Worm (Caenorhabditis elegans) whole organism, midembryonic: ENCODE measurements around the gene amph-1.

Source experiments
- T22C8.4 ChIP-seq: fragments of 200-800 bp; sonication (Bioruptor generic); IDR thresholded peaks from 2 replicates; pipeline ENCODE4 v1.3.6; 2022; ENCODE audit warnings: missing genetic modification characterization, missing compliant biosample characterization
- cog-1 ChIP-seq: sonication (generic microtip); optimal IDR thresholded peaks from 2 replicates; lab custom pipeline; 2016; ENCODE audit warnings: missing genetic modification characterization, missing compliant biosample characterization
- flt-1 ChIP-seq: fragments of 200-800 bp; sonication (Bioruptor generic); IDR thresholded peaks from 2 replicates; pipeline ENCODE4 v1.3.6; 2022; ENCODE audit warnings: missing genetic modification characterization, missing compliant biosample characterization
- klf-2 ChIP-seq: fragments of 200-800 bp; sonication (Bioruptor generic); conservative IDR thresholded peaks from 2 replicates; pipeline ENCODE4 v1.3.6; 2022; ENCODE audit warnings: missing genetic modification reagents, missing genetic modification characterization, missing compliant biosample characterization
- med-1 ChIP-seq: sonication (generic microtip); optimal IDR thresholded peaks from 2 replicates; lab custom pipeline; 2017; ENCODE audit warnings: missing genetic modification characterization, mild to moderate bottlenecking, missing compliant biosample characterization, antibody characterized with exemption, missing genetic modification reagents; ENCODE audit not compliant: insufficient read depth
- ref-1 ChIP-seq: fragments of 200-800 bp; sonication (Bioruptor generic); conservative IDR thresholded peaks from 2 replicates; pipeline ENCODE4 v1.3.6; 2022; ENCODE audit warnings: missing genetic modification reagents, missing genetic modification characterization, missing compliant biosample characterization
- tab-1 ChIP-seq: fragments of 200-800 bp; sonication (Bioruptor generic); IDR thresholded peaks from 2 replicates; pipeline ENCODE4 v1.3.6; 2022; ENCODE audit warnings: missing genetic modification characterization, missing compliant biosample characterization
- ztf-23 ChIP-seq: fragments of 200-800 bp; sonication (Bioruptor generic); IDR thresholded peaks from 2 replicates; pipeline ENCODE4 v1.3.6; 2022; ENCODE audit warnings: missing genetic modification reagents, missing genetic modification characterization, missing compliant biosample characterization
- ztf-29 ChIP-seq: fragments of 200-800 bp; sonication (Bioruptor generic); IDR thresholded peaks from 2 replicates; pipeline ENCODE4 v1.3.6; 2022; ENCODE audit warnings: missing genetic modification reagents, missing genetic modification characterization, missing compliant biosample characterization

DNA sequence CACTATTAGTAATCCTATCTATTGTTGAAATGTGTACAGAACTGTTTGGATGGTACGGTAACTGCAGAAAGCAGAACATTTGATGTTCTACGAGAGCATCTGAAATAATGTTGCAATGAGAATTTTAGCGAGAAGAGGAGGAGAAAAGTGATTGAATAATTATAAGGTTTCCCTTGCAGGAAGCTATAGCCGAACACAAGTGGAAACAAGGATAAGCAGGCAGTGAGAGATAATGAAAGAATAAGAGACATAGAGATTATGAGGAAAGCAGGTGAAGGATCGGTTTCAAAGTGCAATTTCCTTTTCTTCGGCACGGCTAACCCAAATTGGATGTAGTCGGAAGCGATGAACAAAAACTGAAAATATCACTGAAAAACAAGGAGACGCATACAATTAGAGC is 5.7 kb downstream of the amph-1 start, which contains the start of gene del-2:
- TF ChIP-seq cog-1 (tag; lab: Kevin White, UChicago) (no peak), flt-1 (GFP tag; lab: Robert Waterston, UW) (no peak), T22C8.4 (GFP tag; lab: Robert Waterston, UW) (no peak), tab-1 (GFP tag; lab: Robert Waterston, UW) (no peak), ztf-23 (GFP tag; lab: Robert Waterston, UW) (no peak), med-1 (no peak), ref-1 (GFP tag; lab: Robert Waterston, UW) (no peak), klf-2 (GFP tag; lab: Robert Waterston, UW) (no peak), ztf-29 (GFP tag; lab: Robert Waterston, UW) (no peak)
